Fruit fly (Drosophila melanogaster) whole organism, embryonic: ENCODE results near the gene Lgr1.
A peak's percentile ranks its signal among the peaks of the same experiment; 100 is the strongest.

Source experiments
- Asciz ChIP-seq: fragments of 200-800 bp; sonication (Bioruptor generic); optimal IDR thresholded peaks from 2 replicates; lab custom pipeline; 2017; ENCODE audit warnings: missing biosample characterization, mild to moderate bottlenecking, missing genetic modification characterization, missing genetic modification reagents
- Blimp-1 ChIP-seq: fragments of 200-800 bp; sonication (Bioruptor generic); optimal IDR thresholded peaks from 3 replicates; lab custom pipeline; 2018; ENCODE audit warnings: missing biosample characterization, missing genetic modification characterization, mild to moderate bottlenecking, moderate library complexity, missing genetic modification reagents
- BtbVII ChIP-seq: fragments of 200-800 bp; sonication (Bioruptor generic); optimal IDR thresholded peaks from 3 replicates; lab custom pipeline; 2017; ENCODE audit warnings: missing biosample characterization, mild to moderate bottlenecking, missing genetic modification characterization
- CG10321 ChIP-seq: fragments of 200-800 bp; sonication (Bioruptor generic); IDR thresholded peaks from 2 replicates; pipeline ENCODE4 v1.3.6; 2022; ENCODE audit warnings: missing biosample characterization, missing genetic modification characterization
- CG11695 ChIP-seq: fragments of 200-800 bp; sonication (Bioruptor generic); IDR thresholded peaks from 3 replicates; pipeline ENCODE4 v1.3.6; 2022; ENCODE audit warnings: missing biosample characterization, missing genetic modification characterization
- CG12744 ChIP-seq: fragments of 200-800 bp; sonication (Bioruptor generic); optimal IDR thresholded peaks from 2 replicates; lab custom pipeline; 2016; ENCODE audit warnings: missing biosample characterization, missing genetic modification characterization
- CG12769 ChIP-seq: fragments of 200-800 bp; sonication (Bioruptor generic); optimal IDR thresholded peaks from 2 replicates; lab custom pipeline; 2019; ENCODE audit warnings: missing biosample characterization, mild to moderate bottlenecking, missing genetic modification characterization, moderate library complexity
- CG13287 ChIP-seq: fragments of 200-800 bp; sonication (Bioruptor generic); IDR thresholded peaks from 2 replicates; pipeline ENCODE4 v1.3.6; 2022; ENCODE audit warnings: missing biosample characterization, missing genetic modification characterization; ENCODE audit not compliant: partially characterized antibody
- CG13624 ChIP-seq: fragments of 200-800 bp; sonication (Bioruptor generic); optimal IDR thresholded peaks from 2 replicates; lab custom pipeline; 2016; ENCODE audit warnings: missing biosample characterization, missing genetic modification characterization
- CG15514 ChIP-seq: fragments of 200-800 bp; sonication (Bioruptor generic); optimal IDR thresholded peaks from 3 replicates; lab custom pipeline; 2017; ENCODE audit warnings: missing biosample characterization, missing genetic modification characterization, mild to moderate bottlenecking, moderate library complexity, missing genetic modification reagents
- CG17328 ChIP-seq: fragments of 200-800 bp; sonication (Bioruptor generic); IDR thresholded peaks from 2 replicates; pipeline ENCODE4 v1.3.6; 2022; ENCODE audit warnings: missing biosample characterization, missing genetic modification characterization
- CG18011 ChIP-seq: fragments of 200-800 bp; sonication (Bioruptor generic); optimal IDR thresholded peaks from 2 replicates; lab custom pipeline; 2017; ENCODE audit warnings: missing biosample characterization, missing genetic modification characterization, mild to moderate bottlenecking, moderate library complexity, missing genotype
- CG3065 ChIP-seq: fragments of 200-800 bp; sonication (Bioruptor generic); optimal IDR thresholded peaks from 2 replicates; lab custom pipeline; 2016; ENCODE audit warnings: missing biosample characterization, missing genetic modification characterization
- CG3281 ChIP-seq: fragments of 200-800 bp; sonication (Bioruptor generic); optimal IDR thresholded peaks from 3 replicates; lab custom pipeline; 2017; ENCODE audit warnings: missing biosample characterization, mild to moderate bottlenecking, missing genetic modification characterization
- CG34224 ChIP-seq: fragments of 200-800 bp; sonication (Bioruptor generic); IDR thresholded peaks from 3 replicates; pipeline ENCODE4 v1.3.6; 2022; ENCODE audit warnings: missing biosample characterization, missing genetic modification characterization; ENCODE audit not compliant: partially characterized antibody
- CG4617 ChIP-seq: fragments of 200-800 bp; sonication (Bioruptor generic); optimal IDR thresholded peaks from 3 replicates; lab custom pipeline; 2016; ENCODE audit warnings: missing biosample characterization, missing genetic modification characterization, borderline replicate concordance
- CG8924 ChIP-seq: fragments of 200-800 bp; optimal IDR thresholded peaks from 3 replicates; lab custom pipeline; 2019; ENCODE audit warnings: missing biosample characterization, mild to moderate bottlenecking, missing genetic modification characterization, moderate library complexity
- Chrac-16 ChIP-seq: fragments of 200-800 bp; sonication (Bioruptor generic); optimal IDR thresholded peaks from 3 replicates; lab custom pipeline; 2016; ENCODE audit warnings: missing biosample characterization, missing genetic modification characterization
- D19A ChIP-seq: fragments of 200-800 bp; optimal IDR thresholded peaks from 3 replicates; lab custom pipeline; 2019; ENCODE audit warnings: missing biosample characterization, mild to moderate bottlenecking, missing genetic modification characterization, moderate library complexity
- Dref ChIP-seq: fragments of 200-800 bp; sonication (Bioruptor generic); IDR thresholded peaks from 2 replicates; pipeline ENCODE4 v1.3.6; 2022; ENCODE audit warnings: missing biosample characterization, missing genetic modification characterization
- Fer1 ChIP-seq: fragments of 200-800 bp; sonication (Bioruptor generic); optimal IDR thresholded peaks from 2 replicates; lab custom pipeline; 2017; ENCODE audit warnings: missing biosample characterization, mild to moderate bottlenecking, missing genetic modification characterization
- HLH4C ChIP-seq: fragments of 200-800 bp; sonication (Bioruptor generic); IDR thresholded peaks from 3 replicates; pipeline ENCODE4 v1.3.6; 2022; ENCODE audit warnings: missing biosample characterization, missing genetic modification characterization; ENCODE audit not compliant: partially characterized antibody
- Hmx ChIP-seq: fragments of 200-800 bp; sonication (Bioruptor generic); optimal IDR thresholded peaks from 2 replicates; lab custom pipeline; 2016; ENCODE audit warnings: missing biosample characterization, missing genetic modification characterization
- Hr3 ChIP-seq: fragments of 200-800 bp; sonication (Bioruptor generic); optimal IDR thresholded peaks from 3 replicates; lab custom pipeline; 2016; ENCODE audit warnings: missing biosample characterization, missing genetic modification characterization
- Lim3 ChIP-seq: fragments of 200-800 bp; sonication (Bioruptor generic); IDR thresholded peaks from 2 replicates; pipeline ENCODE4 v1.3.6; 2022; ENCODE audit warnings: missing biosample characterization, missing genetic modification characterization
- MESR4 ChIP-seq: fragments of 200-800 bp; sonication (Bioruptor generic); optimal IDR thresholded peaks from 2 replicates; lab custom pipeline; 2018; ENCODE audit warnings: missing biosample characterization, mild to moderate bottlenecking, missing genetic modification characterization, moderate library complexity
- MTF-1 ChIP-seq: fragments of 200-800 bp; sonication (Bioruptor generic); optimal IDR thresholded peaks from 2 replicates; lab custom pipeline; 2018; ENCODE audit warnings: missing biosample characterization, mild to moderate bottlenecking, missing genetic modification characterization, borderline replicate concordance
- Mes4 ChIP-seq: fragments of 200-800 bp; sonication (Bioruptor generic); optimal IDR thresholded peaks from 2 replicates; lab custom pipeline; 2016; ENCODE audit warnings: missing biosample characterization, missing genetic modification characterization
- Rx ChIP-seq: fragments of 200-800 bp; sonication (Bioruptor generic); IDR thresholded peaks from 2 replicates; pipeline ENCODE4 v1.3.6; 2022; ENCODE audit warnings: missing biosample characterization, missing genetic modification characterization
- Sin3A ChIP-seq: fragments of >200 bp; optimal IDR thresholded peaks from 2 replicates; lab custom pipeline; 2018
- Spps ChIP-seq: fragments of 200-800 bp; sonication (Bioruptor generic); optimal IDR thresholded peaks from 2 replicates; lab custom pipeline; 2018; ENCODE audit warnings: missing biosample characterization, mild to moderate bottlenecking, missing genetic modification characterization
- ara ChIP-seq: fragments of 200-800 bp; sonication (Bioruptor generic); IDR thresholded peaks from 2 replicates; pipeline ENCODE4 v1.3.6; 2022; ENCODE audit warnings: missing biosample characterization, missing genetic modification characterization
- ci ChIP-seq: fragments of 200-800 bp; sonication (Bioruptor generic); IDR thresholded peaks from 3 replicates; pipeline ENCODE4 v1.3.6; 2022; ENCODE audit warnings: missing biosample characterization, missing genetic modification characterization
- da ChIP-seq: fragments of 200-800 bp; sonication (Bioruptor generic); optimal IDR thresholded peaks from 2 replicates; lab custom pipeline; 2016; ENCODE audit warnings: missing biosample characterization, missing genetic modification characterization
- disco-r ChIP-seq: fragments of 200-800 bp; sonication (Bioruptor generic); optimal IDR thresholded peaks from 2 replicates; lab custom pipeline; 2016; ENCODE audit warnings: missing biosample characterization, missing genetic modification characterization
- exex ChIP-seq: fragments of 200-800 bp; sonication (Bioruptor generic); optimal IDR thresholded peaks from 4 replicates; lab custom pipeline; 2018; ENCODE audit warnings: missing biosample characterization, mild to moderate bottlenecking, missing genetic modification characterization, moderate library complexity
- hth ChIP-seq: fragments of >200 bp; optimal IDR thresholded peaks from 2 replicates; lab custom pipeline; 2017; ENCODE audit warnings: inconsistent platforms
- kni ChIP-seq: fragments of 200-800 bp; sonication (Bioruptor generic); optimal IDR thresholded peaks from 3 replicates; lab custom pipeline; 2017; ENCODE audit warnings: mild to moderate bottlenecking, missing biosample characterization, missing genetic modification reagents, missing genetic modification characterization
- mld ChIP-seq: fragments of 200-800 bp; sonication (Bioruptor generic); IDR thresholded peaks from 3 replicates; pipeline ENCODE4 v1.3.6; 2022; ENCODE audit warnings: missing biosample characterization, missing genetic modification characterization; ENCODE audit not compliant: partially characterized antibody
- nerfin-1 ChIP-seq: fragments of 200-800 bp; sonication (Bioruptor generic); optimal IDR thresholded peaks from 3 replicates; lab custom pipeline; 2019; ENCODE audit warnings: missing biosample characterization, mild to moderate bottlenecking, missing genetic modification characterization, moderate library complexity
- repo ChIP-seq: fragments of 200-800 bp; sonication (Bioruptor generic); optimal IDR thresholded peaks from 2 replicates; lab custom pipeline; 2016; ENCODE audit warnings: missing biosample characterization, missing genetic modification characterization
- salm ChIP-seq: fragments of 200-800 bp; sonication (Bioruptor generic); optimal IDR thresholded peaks from 2 replicates; lab custom pipeline; 2018; ENCODE audit warnings: missing biosample characterization, mild to moderate bottlenecking, missing genetic modification characterization
- sna ChIP-seq: fragments of 200-800 bp; sonication (Bioruptor generic); IDR thresholded peaks from 2 replicates; pipeline ENCODE4 v1.3.6; 2022; ENCODE audit warnings: missing biosample characterization, missing genetic modification characterization; ENCODE audit not compliant: partially characterized antibody
- so ChIP-seq: fragments of 200-800 bp; sonication (Bioruptor generic); IDR thresholded peaks from 3 replicates; pipeline ENCODE4 v1.3.6; 2022; ENCODE audit warnings: missing biosample characterization, missing genetic modification characterization
- tin ChIP-seq: fragments of 200-800 bp; sonication (Bioruptor generic); optimal IDR thresholded peaks from 3 replicates; lab custom pipeline; 2016; ENCODE audit warnings: missing biosample characterization, missing genetic modification characterization
- toy ChIP-seq: fragments of 200-800 bp; sonication (Bioruptor generic); IDR thresholded peaks from 2 replicates; pipeline ENCODE4 v1.3.6; 2022; ENCODE audit warnings: missing biosample characterization, missing genetic modification characterization
- trh ChIP-seq: fragments of 200-800 bp; sonication (Bioruptor generic); optimal IDR thresholded peaks from 2 replicates; lab custom pipeline; 2016; ENCODE audit warnings: missing biosample characterization, missing genetic modification characterization
- twi ChIP-seq: fragments of 200-800 bp; optimal IDR thresholded peaks from 2 replicates; lab custom pipeline; 2019; ENCODE audit warnings: missing biosample characterization, mild to moderate bottlenecking, missing genetic modification characterization, moderate library complexity
- zen ChIP-seq: fragments of 200-800 bp; sonication (Bioruptor generic); optimal IDR thresholded peaks from 3 replicates; lab custom pipeline; 2018; ENCODE audit warnings: missing biosample characterization, mild to moderate bottlenecking, missing genetic modification characterization, moderate library complexity

Lgr1 gene

dm6 chr3R:17703691-17704537 is 21.7 kb upstream of the Lgr1 start (continued):
- TF ChIP-seq nerfin-1 (tag; lab: Kevin White, UChicago) (peak; percentile 94), zen (tag; lab: Kevin White, UChicago) (peak; percentile 95), Mes4 (GFP tag; lab: Kevin White, UChicago) (peak; percentile 99), CG17328 (GFP tag; lab: Robert Waterston, UW) (peak; percentile 99), exex (peak; percentile 88), da (peak; percentile 99), Hr3 (peak; percentile 99), Sin3A (lab: Kevin White, UChicago) (no peak), ara (GFP tag; lab: Robert Waterston, UW) (peak; percentile 99), Asciz (GFP tag; lab: Kevin White, UChicago) (peak; percentile 99), Spps (tag; lab: Kevin White, UChicago) (peak; percentile 97), BtbVII (GFP tag; lab: Kevin White, UChicago) (peak; percentile 99), CG18011 (peak; percentile 93), CG34224 (no peak), trh (GFP tag; lab: Kevin White, UChicago) (peak; percentile 99), MTF-1 (peak; percentile 96), Dref (GFP tag; lab: Robert Waterston, UW) (peak; percentile 39), disco-r (peak; percentile 99), CG13287 (GFP tag; lab: Robert Waterston, UW) (peak; percentile 39; the same call in 1 of the 2 replicates), CG11695 (GFP tag; lab: Robert Waterston, UW) (peak; percentile 99), HLH4C (GFP tag; lab: Robert Waterston, UW) (no peak), Rx (GFP tag; lab: Robert Waterston, UW) (peak; percentile 99), tin (GFP tag; lab: Kevin White, UChicago) (peak; percentile 99), Chrac-16 (GFP tag; lab: Kevin White, UChicago) (peak; percentile 99), toy (GFP tag; lab: Robert Waterston, UW) (peak; percentile 96), so (peak; percentile 99), CG3281 (GFP tag; lab: Kevin White, UChicago) (peak; percentile 98), hth (lab: Kevin White, UChicago) (no peak), mld (GFP tag; lab: Robert Waterston, UW) (no peak), Lim3 (GFP tag; lab: Robert Waterston, UW) (peak; percentile 98), MESR4 (peak; percentile 86), CG4617 (peak; percentile 99), kni (GFP tag; lab: Kevin White, UChicago) (peak; percentile 89), CG3065 (peak; percentile 98), CG12769 (tag; lab: Kevin White, UChicago) (peak; percentile 99), sna (GFP tag; lab: Robert Waterston, UW) (no peak; the same call in 1 of the 2 replicates), CG10321 (GFP tag; lab: Robert Waterston, UW) (peak; percentile 88), CG13624 (GFP tag; lab: Kevin White, UChicago) (peak; percentile 99), repo (GFP tag; lab: Kevin White, UChicago) (peak; percentile 99), salm (peak; percentile 98), ci (GFP tag; lab: Robert Waterston, UW) (peak; percentile 99), Hmx (GFP tag; lab: Kevin White, UChicago) (peak; percentile 94), CG12744 (GFP tag; lab: Kevin White, UChicago) (peak; percentile 99), Fer1 (GFP tag; lab: Kevin White, UChicago) (peak; percentile 98), twi (tag; lab: Kevin White, UChicago) (peak; percentile 92), CG8924 (tag; lab: Kevin White, UChicago) (peak; percentile 99), Blimp-1 (GFP tag; lab: Kevin White, UChicago) (peak; percentile 98), D19A (tag; lab: Kevin White, UChicago) (peak; percentile 96), CG15514 (GFP tag; lab: Kevin White, UChicago) (peak; percentile 95)
